Worm (Caenorhabditis elegans) whole organism, L4 larva: Measurements from ENCODE around the gene AH6.17.

Experiments used
- R02D3.7 ChIP-seq: fragments of 150-350 bp; sonication (generic microtip); optimal IDR thresholded peaks from 3 replicates; lab custom pipeline; 2014; ENCODE audit warnings: missing biosample characterization, missing genetic modification characterization
- ceh-44 ChIP-seq: fragments of 200-800 bp; sonication (Bioruptor generic); IDR thresholded peaks from 2 replicates; pipeline ENCODE4 v1.3.6; 2022; ENCODE audit warnings: missing genetic modification reagents, missing genetic modification characterization, missing compliant biosample characterization
- lin-1 ChIP-seq: fragments of 200-800 bp; sonication (Bioruptor generic); IDR thresholded peaks from 2 replicates; pipeline ENCODE4 v1.3.6; 2022; ENCODE audit warnings: missing genetic modification reagents, missing genetic modification characterization, missing compliant biosample characterization
- mep-1 ChIP-seq: fragments of 150-350 bp; sonication (generic microtip); optimal IDR thresholded peaks from 3 replicates; lab custom pipeline; 2014; ENCODE audit warnings: missing biosample characterization, missing genetic modification characterization
- set-16 ChIP-seq: fragments of 200-800 bp; sonication (Bioruptor generic); IDR thresholded peaks from 2 replicates; pipeline ENCODE4 v1.3.6; 2022; ENCODE audit warnings: missing genetic modification reagents, missing genetic modification characterization, missing compliant biosample characterization

DNA sequence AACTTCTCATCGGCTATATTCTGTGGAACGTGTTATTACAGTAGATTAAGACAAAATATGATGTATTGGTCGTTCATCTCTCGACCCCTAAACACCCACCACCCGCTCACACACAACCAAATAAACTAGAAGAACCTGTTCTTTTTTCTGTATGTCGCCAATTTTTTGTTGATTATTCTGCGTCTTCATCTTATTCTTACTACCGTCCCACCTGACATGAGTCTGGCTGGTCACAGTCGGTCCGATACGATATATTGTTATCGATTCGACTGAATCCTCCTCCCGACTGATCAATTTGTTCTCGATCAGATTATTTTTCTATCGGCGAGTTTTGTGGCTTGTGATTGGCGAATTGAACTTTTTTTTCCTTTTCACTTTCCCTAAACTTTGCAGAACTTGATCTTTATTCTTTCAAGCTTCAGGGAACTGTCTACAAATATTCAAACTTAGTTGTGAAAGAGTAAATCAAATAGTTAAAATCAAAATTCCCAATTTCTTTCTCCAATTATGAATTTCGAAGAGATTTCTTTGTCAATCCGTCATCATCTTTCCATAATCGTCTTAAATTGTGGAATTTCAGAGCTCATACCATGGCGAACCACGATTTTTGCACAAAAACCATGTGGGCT lies 32.1 kb downstream of the AH6.17 start, which contains the start of gene F35H8.2:
- TF ChIP-seq mep-1 (tag; lab: Kevin White, UChicago) (no peak), set-16 (GFP tag; lab: Robert Waterston, UW) (no peak), ceh-44 (GFP tag; lab: Robert Waterston, UW) (no peak), R02D3.7 (tag; lab: Kevin White, UChicago) (no peak), lin-1 (GFP tag; lab: Robert Waterston, UW) (no peak)
